Worm (Caenorhabditis elegans): Measurements from ENCODE around the gene str-69.

DNA sequence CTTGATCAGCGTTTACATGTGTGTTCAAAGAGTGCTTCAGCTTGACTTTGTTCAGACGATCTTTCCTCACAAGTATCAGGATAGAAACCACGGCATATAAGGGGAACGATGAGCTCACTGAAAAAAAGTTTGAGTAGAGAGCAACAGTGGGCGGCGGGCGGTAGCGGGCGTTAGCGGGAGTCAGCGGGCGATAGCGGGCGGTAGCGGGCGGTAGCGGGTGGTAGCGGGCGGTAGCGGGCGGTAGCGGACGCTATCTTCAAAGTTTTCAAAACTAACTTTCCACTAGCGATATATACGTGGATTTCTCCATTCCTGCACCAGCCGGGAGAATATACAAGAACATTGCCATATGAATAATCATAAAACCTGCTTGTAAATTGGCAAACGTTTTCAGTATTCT lies 39.5 kb upstream of the str-69 start:
- TF ChIP-seq tab-1 (GFP tag; IDR thresholded peaks at IDR 0.05) = 0 out of 2 replicates have a peak, but pooled peaks have one; percentile 37
- TF ChIP-seq T22C8.4 (GFP tag; IDR thresholded peaks at IDR 0.05) = no peak
- no peak for TF ChIP-seq ztf-29 (GFP tag; IDR thresholded peaks at IDR 0.05)

All from whole organism, midembryonic.